Worm (Caenorhabditis elegans): ENCODE results near the gene tald-1.

DNA sequence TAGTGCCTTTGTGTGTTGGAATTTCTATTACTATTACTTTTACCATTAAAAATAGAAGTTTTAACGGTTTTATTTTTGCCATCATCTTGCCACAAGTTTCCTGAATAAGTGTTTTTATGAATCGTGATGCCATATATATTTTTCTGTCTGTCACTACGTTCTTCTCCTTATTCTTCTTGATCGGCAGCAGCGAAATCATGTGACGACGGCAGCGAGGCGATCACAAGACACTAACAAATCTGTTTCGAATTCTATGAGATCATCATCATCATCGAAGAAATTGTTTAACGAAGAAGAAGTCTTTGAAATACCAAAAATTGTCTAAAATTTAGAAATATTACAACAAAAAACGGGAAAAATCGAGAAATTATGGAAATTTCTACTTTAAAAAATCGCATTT is 16.0 kb downstream of the tald-1 start:
- peak; percentile 88 for TF ChIP-seq blmp-1 (tag; optimal IDR thresholded peaks at IDR 0.05)
- no peak for TF ChIP-seq pag-3 (tag; optimal IDR thresholded peaks at IDR 0.05; ENCODE audit: borderline replicate concordance, insufficient read depth)
- TF ChIP-seq fkh-10 (GFP tag; optimal IDR thresholded peaks at IDR 0.05), result no peak
- TF ChIP-seq ama-1 (optimal IDR thresholded peaks at IDR 0.05), result no peak
- TF ChIP-seq lir-3 (tag; optimal IDR thresholded peaks at IDR 0.05; ENCODE audit: poor library complexity), result peak; percentile 24
- TF ChIP-seq irx-1 (tag; optimal IDR thresholded peaks at IDR 0.05), result no peak
- TF ChIP-seq hpl-2 (GFP tag; optimal IDR thresholded peaks at IDR 0.05), result no peak
- TF ChIP-seq lin-13 (GFP tag; optimal IDR thresholded peaks at IDR 0.05), result peak; percentile 46
- TF ChIP-seq isw-1 (GFP tag; IDR thresholded peaks at IDR 0.05), result no peak

All from whole organism, L1 larva.